Fruit fly (Drosophila melanogaster) Kc167 (cell line): ENCODE measurements around the gene Jon65Aiv.

Experiments
- Myc ChIP-seq: fragments of >200 bp; optimal IDR thresholded peaks from 2 replicates; lab custom pipeline; 2017; ENCODE audit warnings: missing external identifiers
- Sin3A ChIP-seq: fragments of >200 bp; optimal IDR thresholded peaks from 2 replicates; lab custom pipeline; 2018; ENCODE audit warnings: missing external identifiers
- h ChIP-seq: fragments of >200 bp; optimal IDR thresholded peaks from 3 replicates; lab custom pipeline; 2018; ENCODE audit warnings: missing external identifiers
- insv ChIP-seq: fragments of >200 bp; optimal IDR thresholded peaks from 3 replicates; lab custom pipeline; 2018; ENCODE audit warnings: missing external identifiers
- psq ChIP-seq: fragments of >200 bp; optimal IDR thresholded peaks from 2 replicates; lab custom pipeline; 2017; ENCODE audit warnings: missing external identifiers
- ttk ChIP-seq: sonication (Bioruptor generic); optimal IDR thresholded peaks from 2 replicates; lab custom pipeline; 2017; ENCODE audit warnings: missing external identifiers

Gene Jon65Aiv

dm6 chr3L:6065881-6066389, 27.0 kb downstream of the Jon65Aiv start, which contains the start of gene CG42269:
Gene CG42269 (plus strand): TSS chr3L:6066296.
- TF ChIP-seq ttk (lab: Kevin White, UChicago) (no peak), h (lab: Kevin White, UChicago) (no peak), Myc (lab: Kevin White, UChicago) (no peak), psq (lab: Kevin White, UChicago) (no peak), Sin3A (lab: Kevin White, UChicago) (no peak), insv (no peak)

dm6 chr3L:6068178-6068577, 29.2 kb downstream of the Jon65Aiv start:
- TF ChIP-seq insv, result no peak
- TF ChIP-seq Sin3A (lab: Kevin White, UChicago), result no peak

- TF ChIP-seq ttk (lab: Kevin White, UChicago), result no peak
- TF ChIP-seq insv, result no peak
- TF ChIP-seq h (lab: Kevin White, UChicago), result no peak
- no peak for TF ChIP-seq psq (lab: Kevin White, UChicago)
- no peak for TF ChIP-seq Myc (lab: Kevin White, UChicago)
- TF ChIP-seq Sin3A (lab: Kevin White, UChicago), result no peak
Measured at dm6 chr3L:6070119-6070518, 31.2 kb downstream of the Jon65Aiv start.

dm6 chr3L:6071454-6072189, 32.7 kb downstream of the Jon65Aiv start, which contains the start of gene CG6602:
Gene CG6602 (plus strand): TSS chr3L:6072139.
- TF ChIP-seq ttk (lab: Kevin White, UChicago) (no peak), h (lab: Kevin White, UChicago) (no peak), Myc (lab: Kevin White, UChicago) (no peak), Sin3A (lab: Kevin White, UChicago) (no peak), insv (no peak), psq (lab: Kevin White, UChicago) (no peak)

dm6 chr3L:6074975-6075692, 36.2 kb downstream of the Jon65Aiv start, which contains the start of the genes CG13295 and CG6610:
Gene CG13295 (minus strand): TSS chr3L:6075245.
Gene CG6610 (plus strand): TSS chr3L:6075536.
- TF ChIP-seq insv (no peak), ttk (lab: Kevin White, UChicago) (no peak), Sin3A (lab: Kevin White, UChicago) (no peak), psq (lab: Kevin White, UChicago) (no peak), h (lab: Kevin White, UChicago) (no peak)

dm6 chr3L:6076429-6076828, 37.5 kb downstream of the Jon65Aiv start, which contains the start of gene ssp6:
Gene ssp6 (plus strand): TSS chr3L:6076722.
- no peak for TF ChIP-seq h (lab: Kevin White, UChicago)
- TF ChIP-seq insv, result no peak
- no peak for TF ChIP-seq Sin3A (lab: Kevin White, UChicago)
- no peak for TF ChIP-seq Myc (lab: Kevin White, UChicago)
- no peak for TF ChIP-seq ttk (lab: Kevin White, UChicago)
- no peak for TF ChIP-seq psq (lab: Kevin White, UChicago)

dm6 chr3L:6082561-6082960, 43.6 kb downstream of the Jon65Aiv start, which contains the start of gene CG13293:
Gene CG13293 (plus strand): TSS chr3L:6082883.
- no peak for TF ChIP-seq Sin3A (lab: Kevin White, UChicago)
- no peak for TF ChIP-seq ttk (lab: Kevin White, UChicago)
- no peak for TF ChIP-seq Myc (lab: Kevin White, UChicago)
- TF ChIP-seq insv, result no peak
- TF ChIP-seq psq (lab: Kevin White, UChicago), result no peak

- TF ChIP-seq h (lab: Kevin White, UChicago) (no peak), psq (lab: Kevin White, UChicago) (no peak), insv (no peak), Sin3A (lab: Kevin White, UChicago) (no peak), ttk (lab: Kevin White, UChicago) (no peak), Myc (lab: Kevin White, UChicago) (no peak)
Measured at dm6 chr3L:6084446-6084845, 45.5 kb downstream of the Jon65Aiv start.

dm6 chr3L:6085157-6085556, 46.2 kb downstream of the Jon65Aiv start:
- TF ChIP-seq h (lab: Kevin White, UChicago), result no peak
- TF ChIP-seq ttk (lab: Kevin White, UChicago), result no peak
- TF ChIP-seq psq (lab: Kevin White, UChicago), result no peak
- no peak for TF ChIP-seq Sin3A (lab: Kevin White, UChicago)
- no peak for TF ChIP-seq Myc (lab: Kevin White, UChicago)

- no peak for TF ChIP-seq Sin3A (lab: Kevin White, UChicago)
- TF ChIP-seq Myc (lab: Kevin White, UChicago), result no peak
- TF ChIP-seq ttk (lab: Kevin White, UChicago), result no peak
- no peak for TF ChIP-seq psq (lab: Kevin White, UChicago)
- no peak for TF ChIP-seq h (lab: Kevin White, UChicago)
- no peak for TF ChIP-seq insv
Measured at dm6 chr3L:6085988-6086387, 47.0 kb downstream of the Jon65Aiv start.
